Worm (Caenorhabditis elegans) whole organism, late embryonic: ENCODE measurements around the gene spcs-3.

ENCODE experiments used
- C38D4.7 ChIP-seq: fragments of 200-800 bp; sonication (Bioruptor generic); optimal IDR thresholded peaks from 2 replicates; lab custom pipeline; 2018; ENCODE audit warnings: mild to moderate bottlenecking, missing genetic modification characterization, moderate library complexity, missing compliant biosample characterization
- F13H6.1 ChIP-seq: sonication (generic microtip); optimal IDR thresholded peaks from 2 replicates; lab custom pipeline; 2016; ENCODE audit warnings: missing genetic modification characterization, missing compliant biosample characterization
- K02D7.2 ChIP-seq: sonication (generic microtip); optimal IDR thresholded peaks from 2 replicates; lab custom pipeline; 2017; ENCODE audit warnings: mild to moderate bottlenecking, missing genetic modification characterization, missing compliant biosample characterization
- K09A11.1 ChIP-seq: sonication (generic microtip); optimal IDR thresholded peaks from 2 replicates; lab custom pipeline; 2017; ENCODE audit warnings: antibody characterized with exemption, mild to moderate bottlenecking, missing genetic modification characterization, missing compliant biosample characterization; ENCODE audit not compliant: insufficient read depth
- Y22D7AL.16 ChIP-seq: sonication (generic microtip); optimal IDR thresholded peaks from 2 replicates; lab custom pipeline; 2016; ENCODE audit warnings: missing genetic modification characterization, missing compliant biosample characterization
- ceh-14 ChIP-seq: sonication (generic microtip); optimal IDR thresholded peaks from 2 replicates; lab custom pipeline; 2016; ENCODE audit warnings: missing genotype, missing genetic modification characterization, missing compliant biosample characterization
- ceh-18 ChIP-seq: sonication (generic microtip); optimal IDR thresholded peaks from 2 replicates; lab custom pipeline; 2016; ENCODE audit warnings: missing genetic modification characterization, missing compliant biosample characterization
- ceh-19 ChIP-seq: fragments of 200-800 bp; sonication (Bioruptor generic); optimal IDR thresholded peaks from 2 replicates; lab custom pipeline; 2018; ENCODE audit warnings: mild to moderate bottlenecking, missing genetic modification characterization, missing compliant biosample characterization
- ceh-2 ChIP-seq: sonication (generic microtip); optimal IDR thresholded peaks from 2 replicates; lab custom pipeline; 2016; ENCODE audit warnings: missing genotype, missing genetic modification characterization, missing compliant biosample characterization
- ceh-22 ChIP-seq: sonication (generic microtip); optimal IDR thresholded peaks from 2 replicates; lab custom pipeline; 2017; ENCODE audit warnings: missing biosample characterization, missing genetic modification characterization
- ceh-31 ChIP-seq: sonication (generic microtip); optimal IDR thresholded peaks from 2 replicates; lab custom pipeline; 2016; ENCODE audit warnings: missing genetic modification characterization, missing compliant biosample characterization
- ceh-48 ChIP-seq: sonication (generic microtip); optimal IDR thresholded peaks from 2 replicates; lab custom pipeline; 2016; ENCODE audit warnings: missing genetic modification characterization, inconsistent platforms, missing compliant biosample characterization
- che-1 ChIP-seq: sonication (generic microtip); optimal IDR thresholded peaks from 2 replicates; lab custom pipeline; 2016; ENCODE audit warnings: mild to moderate bottlenecking, missing genetic modification characterization, missing compliant biosample characterization
- elt-2 ChIP-seq: sonication (generic microtip); optimal IDR thresholded peaks from 2 replicates; lab custom pipeline; 2016; ENCODE audit warnings: missing genetic modification reagents, missing genetic modification characterization, missing compliant biosample characterization
- eyg-1 ChIP-seq: sonication (generic microtip); optimal IDR thresholded peaks from 2 replicates; lab custom pipeline; 2016; ENCODE audit warnings: missing genotype, missing genetic modification characterization, missing compliant biosample characterization
- fax-1 ChIP-seq: sonication (generic microtip); optimal IDR thresholded peaks from 2 replicates; lab custom pipeline; 2016; ENCODE audit warnings: missing genotype, missing genetic modification characterization, missing compliant biosample characterization
- fkh-6 ChIP-seq: sonication (generic microtip); optimal IDR thresholded peaks from 2 replicates; lab custom pipeline; 2016; ENCODE audit warnings: missing genetic modification characterization, missing compliant biosample characterization
- hlh-13 ChIP-seq: fragments of 200-800 bp; sonication (Bioruptor generic); optimal IDR thresholded peaks from 2 replicates; lab custom pipeline; 2018; ENCODE audit warnings: mild to moderate bottlenecking, missing genetic modification characterization, missing compliant biosample characterization
- hlh-30 ChIP-seq: sonication (generic microtip); optimal IDR thresholded peaks from 2 replicates; lab custom pipeline; 2017; ENCODE audit warnings: antibody characterized with exemption, missing genetic modification characterization, missing compliant biosample characterization; ENCODE audit not compliant: insufficient read depth
- hlh-8 ChIP-seq: sonication (generic microtip); optimal IDR thresholded peaks from 2 replicates; lab custom pipeline; 2016; ENCODE audit warnings: missing genotype, missing genetic modification characterization, missing compliant biosample characterization
- lim-6 ChIP-seq: sonication (generic microtip); optimal IDR thresholded peaks from 2 replicates; lab custom pipeline; 2016; ENCODE audit warnings: missing genetic modification characterization, missing compliant biosample characterization
- lin-11 ChIP-seq: fragments of 200-800 bp; sonication (Bioruptor generic); optimal IDR thresholded peaks from 2 replicates; lab custom pipeline; 2018; ENCODE audit warnings: mild to moderate bottlenecking, missing genetic modification characterization, missing compliant biosample characterization
- madf-2 ChIP-seq: sonication (generic microtip); optimal IDR thresholded peaks from 2 replicates; lab custom pipeline; 2017; ENCODE audit warnings: missing genetic modification characterization, missing compliant biosample characterization
- nfya-1 ChIP-seq: sonication (generic microtip); optimal IDR thresholded peaks from 2 replicates; lab custom pipeline; 2017; ENCODE audit warnings: missing genetic modification characterization, mild to moderate bottlenecking, missing compliant biosample characterization, antibody characterized with exemption, moderate library complexity
- nhr-11 ChIP-seq: fragments of 150-350 bp; optimal IDR thresholded peaks from 2 replicates; lab custom pipeline; 2014; ENCODE audit warnings: missing biosample characterization, missing genetic modification characterization
- nhr-232 ChIP-seq: sonication (generic microtip); optimal IDR thresholded peaks from 2 replicates; lab custom pipeline; 2016; ENCODE audit warnings: missing genetic modification characterization, missing compliant biosample characterization
- pag-3 ChIP-seq: sonication (generic microtip); optimal IDR thresholded peaks from 2 replicates; lab custom pipeline; 2016; ENCODE audit warnings: missing compliant biosample characterization, missing genetic modification characterization, borderline replicate concordance
- rnt-1 ChIP-seq: sonication (generic microtip); optimal IDR thresholded peaks from 2 replicates; lab custom pipeline; 2016; ENCODE audit warnings: missing genetic modification characterization, missing compliant biosample characterization
- tbx-7 ChIP-seq: sonication (generic microtip); optimal IDR thresholded peaks from 2 replicates; lab custom pipeline; 2016; ENCODE audit warnings: missing genotype, missing genetic modification characterization, missing compliant biosample characterization
- zip-5 ChIP-seq: sonication (generic microtip); optimal IDR thresholded peaks from 2 replicates; lab custom pipeline; 2016; ENCODE audit warnings: missing genetic modification characterization, missing compliant biosample characterization
- ztf-16 ChIP-seq: sonication (generic microtip); optimal IDR thresholded peaks from 2 replicates; lab custom pipeline; 2017; ENCODE audit warnings: missing genetic modification characterization, missing compliant biosample characterization

Gene spcs-3

ce11 chrIII:8044717-8045116 is at the start of gene spcs-3:
TSS of gene spcs-3 (plus strand) at chrIII:8045017.
- TF ChIP-seq hlh-8 (no peak), ceh-14 (tag; lab: Kevin White, UChicago) (no peak), fax-1 (tag; lab: Kevin White, UChicago) (no peak), ceh-22 (tag; lab: Kevin White, UChicago) (no peak), che-1 (tag; lab: Kevin White, UChicago) (no peak), K02D7.2 (tag; lab: Kevin White, UChicago) (no peak)

ce11 chrIII:7996353-7996752 is 48.5 kb upstream of the spcs-3 start, which contains the start of gene npr-17:
TSS of gene npr-17 (minus strand) at chrIII:7996453.
- TF ChIP-seq nfya-1 (no peak), F13H6.1 (tag; lab: Kevin White, UChicago) (no peak), madf-2 (no peak), pag-3 (tag; lab: Kevin White, UChicago) (no peak), ceh-14 (tag; lab: Kevin White, UChicago) (no peak), ceh-2 (tag; lab: Kevin White, UChicago) (no peak), eyg-1 (tag; lab: Kevin White, UChicago) (no peak), Y22D7AL.16 (tag; lab: Kevin White, UChicago) (no peak), fkh-6 (tag; lab: Kevin White, UChicago) (no peak), ceh-19 (no peak), zip-5 (tag; lab: Kevin White, UChicago) (no peak), tbx-7 (tag; lab: Kevin White, UChicago) (no peak), K02D7.2 (tag; lab: Kevin White, UChicago) (no peak), ztf-16 (tag; lab: Kevin White, UChicago) (no peak), rnt-1 (tag; lab: Kevin White, UChicago) (no peak)

ce11 chrIII:7997447-7998046 is 47.3 kb upstream of the spcs-3 start:
- TF ChIP-seq hlh-13 (GFP tag; lab: Kevin White, UChicago), result no peak

ce11 chrIII:8001557-8001956 is 43.3 kb upstream of the spcs-3 start:
- TF ChIP-seq ceh-31 (no peak), elt-2 (tag; lab: Kevin White, UChicago) (no peak), nfya-1 (no peak)

ce11 chrIII:8004091-8004490 is 40.7 kb upstream of the spcs-3 start, which contains the start of gene C06G4.6:
TSS of gene C06G4.6 (plus strand) at chrIII:8004391.
- TF ChIP-seq ceh-48 (tag; lab: Kevin White, UChicago) (no peak), K09A11.1 (tag; lab: Kevin White, UChicago) (no peak), lim-6 (no peak), nfya-1 (no peak), ceh-18 (tag; lab: Kevin White, UChicago) (no peak), C38D4.7 (GFP tag; lab: Kevin White, UChicago) (no peak), lin-11 (tag; lab: Kevin White, UChicago) (no peak), fkh-6 (tag; lab: Kevin White, UChicago) (no peak), nhr-11 (tag; lab: Kevin White, UChicago) (no peak)

ce11 chrIII:8009769-8010168 is 35.0 kb upstream of the spcs-3 start, which contains the start of gene cit-1.1:
TSS of gene cit-1.1 (minus strand) at chrIII:8009821.
- TF ChIP-seq nhr-232 (tag; lab: Kevin White, UChicago) (no peak), hlh-30 (tag; lab: Kevin White, UChicago) (peak; percentile 22)
